Fruit fly (Drosophila melanogaster) whole organism, embryonic: ENCODE results near the gene CG4968.

Experiments
- CG10274 ChIP-seq: fragments of 200-800 bp; sonication (Bioruptor generic); optimal IDR thresholded peaks from 3 replicates; lab custom pipeline; 2017; ENCODE audit warnings: missing biosample characterization, mild to moderate bottlenecking, missing genetic modification characterization
- CG10543 ChIP-seq: fragments of 200-800 bp; sonication (Bioruptor generic); optimal IDR thresholded peaks from 3 replicates; lab custom pipeline; 2017; ENCODE audit warnings: missing biosample characterization, mild to moderate bottlenecking, missing genetic modification characterization, moderate library complexity
- CG14014 ChIP-seq: fragments of 200-800 bp; sonication (Bioruptor generic); IDR thresholded peaks from 2 replicates; pipeline ENCODE4 v1.3.6; 2022; ENCODE audit warnings: missing biosample characterization, missing genetic modification characterization
- CG1602 ChIP-seq: fragments of 200-800 bp; sonication (Bioruptor generic); optimal IDR thresholded peaks from 3 replicates; lab custom pipeline; 2016; ENCODE audit warnings: missing biosample characterization, missing genetic modification characterization
- CG1603 ChIP-seq: fragments of 200-800 bp; sonication (Bioruptor generic); optimal IDR thresholded peaks from 2 replicates; lab custom pipeline; 2019; ENCODE audit warnings: missing biosample characterization, mild to moderate bottlenecking, missing genetic modification characterization, moderate library complexity
- CG17802 ChIP-seq: fragments of 200-800 bp; sonication (Bioruptor generic); optimal IDR thresholded peaks from 2 replicates; lab custom pipeline; 2018; ENCODE audit warnings: missing biosample characterization, mild to moderate bottlenecking, missing genetic modification characterization, moderate library complexity
- CG18599 ChIP-seq: fragments of 200-800 bp; sonication (Bioruptor generic); optimal IDR thresholded peaks from 3 replicates; lab custom pipeline; 2017; ENCODE audit warnings: missing biosample characterization, missing genetic modification characterization, mild to moderate bottlenecking, moderate library complexity, missing genetic modification reagents
- CG2199 ChIP-seq: fragments of 200-800 bp; sonication (Bioruptor generic); IDR thresholded peaks from 3 replicates; pipeline ENCODE4 v1.3.6; 2022; ENCODE audit warnings: missing biosample characterization, missing genetic modification characterization
- CG30403 ChIP-seq: fragments of 200-800 bp; sonication (Bioruptor generic); optimal IDR thresholded peaks from 3 replicates; lab custom pipeline; 2016; ENCODE audit warnings: missing biosample characterization, missing genetic modification characterization
- CG3163 ChIP-seq: fragments of 200-800 bp; sonication (Bioruptor generic); optimal IDR thresholded peaks from 3 replicates; lab custom pipeline; 2016; ENCODE audit warnings: missing biosample characterization, missing genetic modification characterization
- CG3726 ChIP-seq: fragments of 200-800 bp; sonication (Bioruptor generic); IDR thresholded peaks from 3 replicates; pipeline ENCODE4, ENCODE4 v1.3.6; 2022; ENCODE audit warnings: missing biosample characterization, missing genetic modification characterization
- CG4617 ChIP-seq: fragments of 200-800 bp; sonication (Bioruptor generic); optimal IDR thresholded peaks from 3 replicates; lab custom pipeline; 2016; ENCODE audit warnings: missing biosample characterization, missing genetic modification characterization, borderline replicate concordance
- CG7556 ChIP-seq: fragments of 200-800 bp; sonication (Bioruptor generic); optimal IDR thresholded peaks from 2 replicates; lab custom pipeline; 2017; ENCODE audit warnings: missing biosample characterization, mild to moderate bottlenecking, missing genetic modification characterization
- CHES-1-like ChIP-seq: fragments of 200-800 bp; sonication (Bioruptor generic); optimal IDR thresholded peaks from 2 replicates; lab custom pipeline; 2016; ENCODE audit warnings: missing biosample characterization, missing genetic modification characterization
- CkIIα-i1 ChIP-seq: fragments of 200-800 bp; sonication (Bioruptor generic); IDR thresholded peaks from 2 replicates; pipeline ENCODE4 v1.3.6; 2022; ENCODE audit warnings: missing biosample characterization, missing genetic modification characterization
- D ChIP-seq, 2 experiments: fragments of 200-800 bp in 1 of 2; fragments of >200 bp in 1 of 2; sonication (Bioruptor generic) in 1 of 2; optimal IDR thresholded peaks; 2 replicates in 1 of 2; 3 replicates in 1 of 2; lab custom pipeline; 2017; ENCODE audit warnings: mild to moderate bottlenecking in 1 of 2, missing biosample characterization in 1 of 2, missing genetic modification characterization in 1 of 2, missing genetic modification reagents in 1 of 2
- D19A ChIP-seq: fragments of 200-800 bp; optimal IDR thresholded peaks from 3 replicates; lab custom pipeline; 2019; ENCODE audit warnings: missing biosample characterization, mild to moderate bottlenecking, missing genetic modification characterization, moderate library complexity
- Doc3 ChIP-seq: fragments of 200-800 bp; sonication (Bioruptor generic); IDR thresholded peaks from 3 replicates; pipeline ENCODE4 v1.3.6; 2022; ENCODE audit warnings: missing biosample characterization, missing genetic modification characterization; ENCODE audit not compliant: partially characterized antibody
- Eip74EF ChIP-seq, 2 experiments: fragments of 200-800 bp in 1 of 2; fragments of >200 bp in 1 of 2; sonication (Bioruptor generic) in 1 of 2; optimal IDR thresholded peaks; 2 replicates each; lab custom pipeline; 2017 to 2019; ENCODE audit warnings: missing biosample characterization in 2 of 2, missing genetic modification characterization in 2 of 2, mild to moderate bottlenecking in 1 of 2, moderate library complexity in 1 of 2
- NFAT ChIP-seq: fragments of 200-800 bp; sonication (Bioruptor generic); IDR thresholded peaks from 2 replicates; pipeline ENCODE4 v1.3.6; 2022; ENCODE audit warnings: missing biosample characterization, missing genetic modification characterization
- Nf-YB ChIP-seq: fragments of 200-800 bp; sonication (Bioruptor generic); optimal IDR thresholded peaks from 3 replicates; lab custom pipeline; 2019; ENCODE audit warnings: missing biosample characterization, mild to moderate bottlenecking, missing genetic modification characterization, moderate library complexity
- Trl ChIP-seq, 3 experiments: fragments of >200 bp in 2 of 3; fragments of 200-800 bp in 1 of 3; sonication (Bioruptor generic) in 1 of 3; optimal IDR thresholded peaks; 2 replicates in 1 of 3; 3 replicates in 2 of 3; lab custom pipeline; 2016 to 2017; ENCODE audit warnings: missing biosample characterization in 1 of 3, missing genetic modification characterization in 1 of 3
- Xrp1 ChIP-seq: fragments of 200-800 bp; sonication (Bioruptor generic); IDR thresholded peaks from 2 replicates; pipeline ENCODE4 v1.3.6; 2022; ENCODE audit warnings: missing biosample characterization, missing genetic modification characterization
- bowl ChIP-seq: fragments of 200-800 bp; sonication (Bioruptor generic); IDR thresholded peaks from 2 replicates; pipeline ENCODE4 v1.3.6; 2022; ENCODE audit warnings: missing biosample characterization, missing genetic modification characterization
- cato ChIP-seq: fragments of 200-800 bp; sonication (Bioruptor generic); optimal IDR thresholded peaks from 2 replicates; lab custom pipeline; 2016; ENCODE audit warnings: missing biosample characterization, missing genetic modification characterization, borderline replicate concordance
- dmrt11E ChIP-seq: fragments of 200-800 bp; sonication (Bioruptor generic); optimal IDR thresholded peaks from 3 replicates; lab custom pipeline; 2018; ENCODE audit warnings: missing biosample characterization, mild to moderate bottlenecking, missing genetic modification characterization, moderate library complexity
- dmrt99B ChIP-seq: fragments of 200-800 bp; sonication (Bioruptor generic); optimal IDR thresholded peaks from 2 replicates; lab custom pipeline; 2018; ENCODE audit warnings: missing biosample characterization, mild to moderate bottlenecking, missing genetic modification characterization, moderate library complexity
- dpn ChIP-seq, 2 experiments: fragments of 200-800 bp; sonication (Bioruptor generic); optimal IDR thresholded peaks; 3 replicates each; lab custom pipeline; 2016; ENCODE audit warnings: missing biosample characterization in 2 of 2, missing genetic modification characterization in 2 of 2
- gcm ChIP-seq: fragments of 200-800 bp; sonication (Bioruptor generic); optimal IDR thresholded peaks from 2 replicates; lab custom pipeline; 2019; ENCODE audit warnings: missing biosample characterization, mild to moderate bottlenecking, missing genetic modification characterization, moderate library complexity
- gfzf ChIP-seq: fragments of 200-800 bp; sonication (Bioruptor generic); optimal IDR thresholded peaks from 2 replicates; lab custom pipeline; 2016; ENCODE audit warnings: missing biosample characterization, mild to moderate bottlenecking, missing genetic modification characterization, moderate library complexity
- hkb ChIP-seq, 2 experiments: fragments of 200-800 bp in 1 of 2; fragments of >200 bp in 1 of 2; sonication (Bioruptor generic) in 1 of 2; IDR thresholded peaks in 1 of 2; optimal IDR thresholded peaks in 1 of 2; 2 replicates each; pipeline versions ENCODE4 v1.3.6 to Lab custom; 2017 to 2022; ENCODE audit warnings: missing biosample characterization in 1 of 2, missing genetic modification characterization in 1 of 2
- pho ChIP-seq: fragments of 200-800 bp; sonication (Bioruptor generic); optimal IDR thresholded peaks from 2 replicates; lab custom pipeline; 2016; ENCODE audit warnings: missing biosample characterization, missing genetic modification characterization
- pnt ChIP-seq: fragments of 200-800 bp; sonication (Bioruptor generic); optimal IDR thresholded peaks from 3 replicates; lab custom pipeline; 2016; ENCODE audit warnings: missing biosample characterization, missing genetic modification characterization
- psq ChIP-seq: fragments of 200-800 bp; sonication (Bioruptor generic); optimal IDR thresholded peaks from 2 replicates; lab custom pipeline; 2017; ENCODE audit warnings: missing biosample characterization, missing genetic modification characterization
- scrt ChIP-seq: fragments of 200-800 bp; sonication (Bioruptor generic); optimal IDR thresholded peaks from 2 replicates; lab custom pipeline; 2018; ENCODE audit warnings: missing biosample characterization, mild to moderate bottlenecking, missing genetic modification characterization, moderate library complexity
- sim ChIP-seq: fragments of 200-800 bp; sonication (Bioruptor generic); IDR thresholded peaks from 2 replicates; pipeline ENCODE4 v1.3.6; 2022; ENCODE audit warnings: missing biosample characterization, missing genetic modification characterization
- sr ChIP-seq: fragments of 200-800 bp; sonication (Bioruptor generic); IDR thresholded peaks from 3 replicates; pipeline ENCODE4 v1.3.6; 2022; ENCODE audit warnings: missing biosample characterization, missing genetic modification characterization
- sug ChIP-seq: fragments of 200-800 bp; optimal IDR thresholded peaks from 2 replicates; lab custom pipeline; 2019; ENCODE audit warnings: missing biosample characterization, mild to moderate bottlenecking, missing genetic modification characterization, moderate library complexity
- tgo ChIP-seq: fragments of 200-800 bp; sonication (Bioruptor generic); IDR thresholded peaks from 3 replicates; pipeline ENCODE4 v1.3.6; 2022; ENCODE audit warnings: missing biosample characterization, missing genetic modification characterization
- wor ChIP-seq: fragments of 200-800 bp; sonication (Bioruptor generic); IDR thresholded peaks from 2 replicates; pipeline ENCODE4 v1.3.6; 2022; ENCODE audit warnings: missing biosample characterization, missing genetic modification characterization

Gene CG4968

dm6 chr2L:10299810-10300147, 6.9 kb upstream of the CG4968 start, which contains the start of gene CYLD (continued):
- peak; percentile 76; the same call in 1 of the 2 replicates for TF ChIP-seq CG14014
- TF ChIP-seq bowl = no peak; the same call in 1 of the 2 replicates
- peak; percentile 18 for TF ChIP-seq pho
- no peak for TF ChIP-seq sr (GFP tag; lab: Robert Waterston, UW)
- no peak for TF ChIP-seq CkIIα-i1 (GFP tag; lab: Robert Waterston, UW)
- TF ChIP-seq CG3726 = no peak
- TF ChIP-seq CG17802 = no peak
- peak; percentile 76 for TF ChIP-seq Xrp1 (GFP tag; lab: Robert Waterston, UW)
- no peak for TF ChIP-seq scrt (GFP tag; lab: Kevin White, UChicago)
- peak; percentile 33 for TF ChIP-seq CG4617
- TF ChIP-seq Eip74EF (GFP tag; optimal IDR thresholded peaks at IDR 0.05; lab: Kevin White, UChicago) = peak in 1 of 2 experiments; percentile 64
- TF ChIP-seq wor (GFP tag; lab: Robert Waterston, UW) = peak; percentile 30; the same call in 1 of the 2 replicates
- TF ChIP-seq CG1602 (GFP tag; lab: Kevin White, UChicago) = peak; percentile 59
- TF ChIP-seq D (optimal IDR thresholded peaks at IDR 0.05; lab: Kevin White, UChicago) = no peak
- TF ChIP-seq D (GFP tag; optimal IDR thresholded peaks at IDR 0.05; lab: Kevin White, UChicago) = peak; percentile 29
- peak; percentile 37 for TF ChIP-seq gfzf
- TF ChIP-seq Nf-YB (GFP tag; lab: Kevin White, UChicago) = peak; percentile 66
- peak; percentile 2 for TF ChIP-seq pnt (GFP tag; lab: Kevin White, UChicago)
- TF ChIP-seq cato (GFP tag; lab: Kevin White, UChicago) = peak; percentile 19
- peak; percentile 76 for TF ChIP-seq dmrt11E
- no peak for TF ChIP-seq hkb (optimal IDR thresholded peaks at IDR 0.05; lab: Kevin White, UChicago)
- peak; percentile 85 for TF ChIP-seq hkb (GFP tag; IDR thresholded peaks at IDR 0.05; lab: Robert Waterston, UW)
- TF ChIP-seq Trl (optimal IDR thresholded peaks at IDR 0.05; lab: Kevin White, UChicago) = no peak
- TF ChIP-seq Trl (GFP tag; optimal IDR thresholded peaks at IDR 0.05; lab: Kevin White, UChicago) = peak; percentile 31
- peak; percentile 49 for TF ChIP-seq sug (tag; lab: Kevin White, UChicago)
- peak; percentile 72 for TF ChIP-seq CG7556 (GFP tag; lab: Kevin White, UChicago)
- no peak for TF ChIP-seq CG2199 (GFP tag; lab: Robert Waterston, UW)
- no peak for TF ChIP-seq CG3163 (GFP tag; lab: Kevin White, UChicago)
- TF ChIP-seq tgo (GFP tag; lab: Robert Waterston, UW) = peak; percentile 61; the same call in 2 of the 3 replicates
- peak; percentile 76 for TF ChIP-seq CG1603 (tag; lab: Kevin White, UChicago)
- TF ChIP-seq CG30403 (GFP tag; lab: Kevin White, UChicago) = peak; percentile 80
- no peak for TF ChIP-seq sim
- TF ChIP-seq psq (GFP tag; lab: Kevin White, UChicago) = no peak
- peak; percentile 73 for TF ChIP-seq gcm (GFP tag; lab: Kevin White, UChicago)
- TF ChIP-seq CHES-1-like (GFP tag; lab: Kevin White, UChicago) = peak; percentile 27
- TF ChIP-seq NFAT = no peak
- TF ChIP-seq CG10274 = no peak
- TF ChIP-seq dpn (GFP tag; optimal IDR thresholded peaks at IDR 0.05; lab: Kevin White, UChicago) = peak; percentile 24 to 73
- no peak for TF ChIP-seq CG18599 (GFP tag; lab: Kevin White, UChicago)
- TF ChIP-seq Doc3 (GFP tag; lab: Robert Waterston, UW) = no peak

dm6 chr2L:10301918-10302317, 4.8 kb upstream of the CG4968 start, which contains the start of gene CG13138:
Gene CG13138, minus strand, starts transcription at chr2L:10302018.
- TF ChIP-seq dmrt99B (tag; lab: Kevin White, UChicago) (no peak), D19A (peak; percentile 8), CG10543 (no peak)
- TF ChIP-seq, all 482 proteins: peak for 1
